Worm (Caenorhabditis elegans) whole organism, L4 larva: ENCODE results near the gene dpy-13.

Experiments used
- D1046.2 ChIP-seq: fragments of 200-800 bp; sonication (Bioruptor generic); IDR thresholded peaks from 2 replicates; pipeline ENCODE4 v1.3.6; 2022; ENCODE audit warnings: missing genetic modification characterization, missing compliant biosample characterization
- F44E2.7 ChIP-seq: fragments of 200-800 bp; sonication (Bioruptor generic); IDR thresholded peaks from 2 replicates; pipeline ENCODE4 v2.1.2; 2022; ENCODE audit warnings: missing genetic modification characterization, missing compliant biosample characterization
- F49E8.2 ChIP-seq: sonication (generic microtip); optimal IDR thresholded peaks from 2 replicates; lab custom pipeline; 2016; ENCODE audit warnings: missing compliant biosample characterization, mild to moderate bottlenecking, missing genetic modification characterization, borderline replicate concordance
- T26A8.4 ChIP-seq: fragments of 200-800 bp; sonication (Bioruptor generic); IDR thresholded peaks from 2 replicates; pipeline ENCODE4 v1.3.6; 2022; ENCODE audit warnings: missing genetic modification characterization, missing compliant biosample characterization
- Y48G9A.11 ChIP-seq: fragments of 200-800 bp; sonication (Bioruptor generic); IDR thresholded peaks from 2 replicates; pipeline ENCODE4 v1.3.6; 2022; ENCODE audit warnings: missing genetic modification reagents, missing genetic modification characterization, missing compliant biosample characterization
- Y5F2A.4 ChIP-seq: fragments of 200-800 bp; sonication (Bioruptor generic); optimal IDR thresholded peaks from 2 replicates; lab custom pipeline; 2018; ENCODE audit warnings: mild to moderate bottlenecking, missing genetic modification characterization, missing compliant biosample characterization
- Y75B8A.6 ChIP-seq: fragments of 200-800 bp; sonication (Bioruptor generic); IDR thresholded peaks from 2 replicates; pipeline ENCODE4 v1.3.6; 2022; ENCODE audit warnings: missing genetic modification reagents, missing genetic modification characterization, missing compliant biosample characterization
- ZK337.2 ChIP-seq: fragments of 200-800 bp; sonication (Bioruptor generic); IDR thresholded peaks from 2 replicates; pipeline ENCODE4 v1.3.6; 2022; ENCODE audit warnings: missing genetic modification reagents, missing genetic modification characterization, missing compliant biosample characterization
- ZK546.5 ChIP-seq, 2 experiments: sonication (generic microtip); optimal IDR thresholded peaks; 2 replicates each; lab custom pipeline; 2017; ENCODE audit warnings: missing biosample characterization in 2 of 2, missing genetic modification characterization in 2 of 2
- ama-1 ChIP-seq: fragments of 150-350 bp; optimal IDR thresholded peaks from 2 replicates; lab custom pipeline; 2014; ENCODE audit warnings: inconsistent platforms, mixed read lengths
- ceh-28 ChIP-seq: fragments of 150-350 bp; optimal IDR thresholded peaks from 2 replicates; lab custom pipeline; 2014; ENCODE audit warnings: missing biosample characterization, missing genetic modification reagents, missing genetic modification characterization
- ceh-62 ChIP-seq: sonication (generic microtip); optimal IDR thresholded peaks from 2 replicates; lab custom pipeline; 2017; ENCODE audit warnings: missing biosample characterization, missing genetic modification characterization
- ceh-82 ChIP-seq: sonication (generic microtip); optimal IDR thresholded peaks from 2 replicates; lab custom pipeline; 2017; ENCODE audit warnings: missing biosample characterization, missing genetic modification characterization
- ces-1 ChIP-seq: fragments of 150-350 bp; sonication (generic microtip); optimal IDR thresholded peaks from 4 replicates; lab custom pipeline; 2014; ENCODE audit warnings: missing biosample characterization, missing genetic modification reagents, missing genetic modification characterization
- ctbp-1 ChIP-seq: fragments of 200-800 bp; sonication (Bioruptor generic); IDR thresholded peaks from 2 replicates; pipeline ENCODE4 v1.3.6; 2022; ENCODE audit warnings: missing genetic modification reagents, missing genetic modification characterization, missing compliant biosample characterization
- daf-16 ChIP-seq, 3 experiments: sonication (generic microtip); optimal IDR thresholded peaks; 2 replicates each; lab custom pipeline; 2016 to 2017; ENCODE audit warnings: missing genetic modification characterization in 3 of 3, missing genetic modification reagents in 3 of 3, mild to moderate bottlenecking in 2 of 3, missing compliant biosample characterization in 2 of 3, missing biosample characterization in 1 of 3, moderate library complexity in 1 of 3
- dmd-6 ChIP-seq: fragments of 200-800 bp; sonication (Bioruptor generic); IDR thresholded peaks from 2 replicates; pipeline ENCODE4 v1.3.6; 2022; ENCODE audit warnings: missing genetic modification reagents, missing genetic modification characterization, missing compliant biosample characterization
- dpl-1 ChIP-seq: fragments of 150-350 bp; optimal IDR thresholded peaks from 2 replicates; lab custom pipeline; 2014; ENCODE audit warnings: missing biosample characterization, missing genetic modification reagents, missing genetic modification characterization
- duxl-1 ChIP-seq: sonication (generic microtip); optimal IDR thresholded peaks from 2 replicates; lab custom pipeline; 2016; ENCODE audit warnings: mild to moderate bottlenecking, missing genetic modification characterization, moderate library complexity, missing compliant biosample characterization; ENCODE audit not compliant: poor library complexity
- dve-1 ChIP-seq: sonication (generic microtip); optimal IDR thresholded peaks from 2 replicates; lab custom pipeline; 2017; ENCODE audit warnings: antibody characterized with exemption, mild to moderate bottlenecking, missing genetic modification characterization, missing compliant biosample characterization; ENCODE audit not compliant: insufficient read depth
- egl-27 ChIP-seq: sonication (generic microtip); optimal IDR thresholded peaks from 3 replicates; lab custom pipeline; 2017; ENCODE audit warnings: missing biosample characterization, missing genetic modification reagents, missing genetic modification characterization
- fkh-10 ChIP-seq: fragments of 150-350 bp; optimal IDR thresholded peaks from 2 replicates; lab custom pipeline; 2014; ENCODE audit warnings: missing biosample characterization, missing genetic modification reagents, missing genetic modification characterization
- hif-1 ChIP-seq, 2 experiments: sonication (generic microtip); optimal IDR thresholded peaks; 2 replicates each; lab custom pipeline; 2016 to 2017; ENCODE audit warnings: missing compliant biosample characterization in 2 of 2, missing genetic modification characterization in 2 of 2, missing genetic modification reagents in 2 of 2, missing genotype in 2 of 2, mild to moderate bottlenecking in 1 of 2
- hlh-30 ChIP-seq: sonication (generic microtip); optimal IDR thresholded peaks from 2 replicates; lab custom pipeline; 2017; ENCODE audit warnings: antibody characterized with exemption, mild to moderate bottlenecking, missing genetic modification characterization, missing compliant biosample characterization; ENCODE audit not compliant: insufficient read depth
- hmg-1.1 ChIP-seq: fragments of 200-800 bp; sonication (Bioruptor generic); IDR thresholded peaks from 2 replicates; pipeline ENCODE4 v1.3.6; 2022; ENCODE audit warnings: missing genetic modification reagents, missing genetic modification characterization, missing compliant biosample characterization
- jun-1 ChIP-seq: fragments of 150-350 bp; optimal IDR thresholded peaks from 2 replicates; lab custom pipeline; 2014; ENCODE audit warnings: missing biosample characterization, missing genetic modification reagents, missing genetic modification characterization
- lim-7 ChIP-seq: fragments of 200-800 bp; sonication (Bioruptor generic); IDR thresholded peaks from 2 replicates; pipeline ENCODE4 v1.3.6; 2022; ENCODE audit warnings: missing genetic modification characterization, missing compliant biosample characterization
- lin-13 ChIP-seq: fragments of 150-350 bp; optimal IDR thresholded peaks from 2 replicates; lab custom pipeline; 2014; ENCODE audit warnings: missing biosample characterization, missing genetic modification reagents, missing genetic modification characterization
- lin-15B ChIP-seq: fragments of 150-350 bp; sonication (generic microtip); optimal IDR thresholded peaks from 3 replicates; lab custom pipeline; 2014; ENCODE audit warnings: missing biosample characterization, missing genetic modification characterization
- lin-29 ChIP-seq: fragments of 200-800 bp; sonication (Bioruptor generic); IDR thresholded peaks from 2 replicates; pipeline ENCODE4 v1.3.6; 2022; ENCODE audit warnings: missing genetic modification reagents, missing genetic modification characterization, missing compliant biosample characterization
- lir-3 ChIP-seq: sonication (generic microtip); optimal IDR thresholded peaks from 2 replicates; lab custom pipeline; 2016; ENCODE audit warnings: mild to moderate bottlenecking, missing genetic modification characterization, missing compliant biosample characterization
- madf-9 ChIP-seq: fragments of 200-800 bp; sonication (Bioruptor generic); conservative IDR thresholded peaks from 2 replicates; pipeline ENCODE4 v1.3.6; 2022; ENCODE audit warnings: missing genetic modification reagents, missing genetic modification characterization, missing compliant biosample characterization
- mdt-29 ChIP-seq: fragments of 200-800 bp; sonication (Bioruptor generic); IDR thresholded peaks from 2 replicates; pipeline ENCODE4 v1.3.6; 2022; ENCODE audit warnings: missing genetic modification reagents, missing genetic modification characterization, missing compliant biosample characterization
- mes-2 ChIP-seq: sonication (generic microtip); optimal IDR thresholded peaks from 2 replicates; lab custom pipeline; 2016; ENCODE audit warnings: missing genotype, mild to moderate bottlenecking, missing genetic modification characterization, missing compliant biosample characterization; ENCODE audit not compliant: poor library complexity, severe bottlenecking
- nhr-11 ChIP-seq: fragments of 150-350 bp; optimal IDR thresholded peaks from 2 replicates; lab custom pipeline; 2014; ENCODE audit warnings: missing biosample characterization, missing genetic modification characterization
- nhr-28 ChIP-seq: fragments of 150-350 bp; optimal IDR thresholded peaks from 2 replicates; lab custom pipeline; 2014; ENCODE audit warnings: missing biosample characterization, missing genetic modification characterization
- nhr-41 ChIP-seq: fragments of 200-800 bp; sonication (Bioruptor generic); IDR thresholded peaks from 2 replicates; pipeline ENCODE4 v1.3.6; 2022; ENCODE audit warnings: missing genetic modification reagents, missing genetic modification characterization, missing compliant biosample characterization
- nhr-6 ChIP-seq: fragments of 150-350 bp; optimal IDR thresholded peaks from 2 replicates; lab custom pipeline; 2014; ENCODE audit warnings: missing biosample characterization, missing genetic modification characterization
- nhr-77 ChIP-seq: fragments of 150-350 bp; optimal IDR thresholded peaks from 2 replicates; lab custom pipeline; 2014; ENCODE audit warnings: missing biosample characterization, missing genetic modification characterization
- php-3 ChIP-seq: fragments of 200-800 bp; sonication (Bioruptor generic); IDR thresholded peaks from 2 replicates; pipeline ENCODE4 v1.3.6; 2022; ENCODE audit warnings: missing genetic modification reagents, missing genetic modification characterization, missing compliant biosample characterization
- saeg-2 ChIP-seq: fragments of 200-800 bp; sonication (Bioruptor generic); IDR thresholded peaks from 2 replicates; pipeline ENCODE4 v1.3.6; 2022; ENCODE audit warnings: missing genetic modification reagents, missing genetic modification characterization, missing compliant biosample characterization
- skn-1 ChIP-seq: fragments of 150-350 bp; optimal IDR thresholded peaks from 2 replicates; lab custom pipeline; 2014; ENCODE audit warnings: missing biosample characterization, missing genetic modification characterization
- snpc-1.2 ChIP-seq: fragments of 200-800 bp; sonication (Bioruptor generic); IDR thresholded peaks from 2 replicates; pipeline ENCODE4 v1.3.6; 2022; ENCODE audit warnings: missing genetic modification reagents, missing genetic modification characterization, missing compliant biosample characterization
- snpc-4 ChIP-seq: fragments of 150-350 bp; optimal IDR thresholded peaks from 2 replicates; lab custom pipeline; 2014; ENCODE audit warnings: missing biosample characterization, missing genetic modification characterization
- spr-3 ChIP-seq: fragments of 200-800 bp; sonication (Bioruptor generic); optimal IDR thresholded peaks from 2 replicates; lab custom pipeline; 2018; ENCODE audit warnings: mild to moderate bottlenecking, missing genetic modification characterization, missing compliant biosample characterization
- tra-1 ChIP-seq: fragments of 200-800 bp; sonication (Bioruptor generic); IDR thresholded peaks from 2 replicates; pipeline ENCODE4 v1.3.6; 2022; ENCODE audit warnings: missing genetic modification reagents, missing genetic modification characterization, missing compliant biosample characterization
- unc-39 ChIP-seq: sonication (generic microtip); optimal IDR thresholded peaks from 2 replicates; lab custom pipeline; 2017; ENCODE audit warnings: missing biosample characterization, missing genetic modification characterization
- vab-7 ChIP-seq: fragments of 200-800 bp; sonication (Bioruptor generic); IDR thresholded peaks from 2 replicates; pipeline ENCODE4 v1.3.6; 2022; ENCODE audit warnings: missing genetic modification reagents, missing genetic modification characterization, missing compliant biosample characterization
- zag-1 ChIP-seq: fragments of 150-350 bp; optimal IDR thresholded peaks from 2 replicates; lab custom pipeline; 2014; ENCODE audit warnings: missing biosample characterization, missing genetic modification characterization
- zip-11 ChIP-seq: fragments of 200-800 bp; sonication (Bioruptor generic); IDR thresholded peaks from 2 replicates; pipeline ENCODE4 v1.3.6; 2022; ENCODE audit warnings: missing genetic modification characterization, missing compliant biosample characterization
- zip-2 ChIP-seq: fragments of 150-350 bp; optimal IDR thresholded peaks from 2 replicates; lab custom pipeline; 2014; ENCODE audit warnings: missing biosample characterization, missing genetic modification characterization
- ztf-11 ChIP-seq: fragments of 150-350 bp; optimal IDR thresholded peaks from 2 replicates; lab custom pipeline; 2014; ENCODE audit warnings: missing biosample characterization, missing genetic modification characterization

dpy-13 gene

DNA sequence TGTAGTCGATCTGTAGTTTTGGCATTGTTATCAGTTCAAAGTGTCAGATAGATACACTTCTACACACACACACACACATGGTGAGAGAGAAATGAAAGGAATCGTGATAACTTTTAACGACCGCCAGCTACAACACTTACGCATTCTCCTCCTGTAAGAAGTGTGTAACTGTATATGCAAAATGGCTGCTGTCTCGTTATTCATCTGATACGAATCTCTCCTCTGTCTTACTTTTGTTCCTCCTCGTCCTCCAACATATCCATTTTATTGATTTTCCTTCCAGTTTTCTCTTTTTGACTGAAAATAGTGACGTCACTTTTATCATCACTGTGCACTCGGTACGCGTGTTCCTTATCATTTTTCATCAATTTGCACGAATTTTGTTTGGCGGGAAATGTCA, 22.7 kb upstream of the dpy-13 start (continued):
- TF ChIP-seq skn-1 (tag; lab: Kevin White, UChicago) (no peak), F49E8.2 (tag; lab: Kevin White, UChicago) (no peak), snpc-4 (tag; lab: Kevin White, UChicago) (no peak), lin-15B (no peak), T26A8.4 (GFP tag; lab: Robert Waterston, UW) (no peak; the same call in 1 of the 2 replicates), lin-29 (no peak), ceh-28 (tag; lab: Kevin White, UChicago) (no peak), lir-3 (tag; lab: Kevin White, UChicago) (no peak), zag-1 (no peak), snpc-1.2 (GFP tag; lab: Robert Waterston, UW) (no peak), lin-13 (GFP tag; lab: Kevin White, UChicago) (peak; percentile 50), hmg-1.1 (GFP tag; lab: Robert Waterston, UW) (no peak), mes-2 (tag; lab: Kevin White, UChicago) (no peak), saeg-2 (GFP tag; lab: Robert Waterston, UW) (no peak), mdt-29 (GFP tag; lab: Robert Waterston, UW) (no peak), zip-11 (no peak), ztf-11 (tag; lab: Kevin White, UChicago) (no peak), madf-9 (GFP tag; lab: Robert Waterston, UW) (no peak), ama-1 (lab: Kevin White, UChicago) (no peak), dpl-1 (no peak), Y75B8A.6 (GFP tag; lab: Robert Waterston, UW) (no peak), unc-39 (tag; lab: Kevin White, UChicago) (no peak), F44E2.7 (GFP tag; lab: Robert Waterston, UW) (no peak), tra-1 (GFP tag; lab: Robert Waterston, UW) (no peak), php-3 (peak; percentile 43; the same call in 1 of the 2 replicates), D1046.2 (GFP tag; lab: Robert Waterston, UW) (no peak), nhr-77 (peak; percentile 40), ZK337.2 (GFP tag; lab: Robert Waterston, UW) (no peak), Y5F2A.4 (no peak), ceh-82 (no peak), vab-7 (GFP tag; lab: Robert Waterston, UW) (no peak), ceh-62 (tag; lab: Kevin White, UChicago) (no peak), nhr-11 (tag; lab: Kevin White, UChicago) (no peak), nhr-28 (tag; lab: Kevin White, UChicago) (peak; percentile 100), Y48G9A.11 (GFP tag; lab: Robert Waterston, UW) (no peak), zip-2 (no peak), ctbp-1 (GFP tag; lab: Robert Waterston, UW) (no peak), jun-1 (tag; lab: Kevin White, UChicago) (no peak), egl-27 (tag; lab: Kevin White, UChicago) (no peak), nhr-6 (tag; lab: Kevin White, UChicago) (no peak), dmd-6 (GFP tag; lab: Robert Waterston, UW) (peak; percentile 70), daf-16 (GFP tag; optimal IDR thresholded peaks at IDR 0.05; lab: Kevin White, UChicago) (no peak), daf-16 (tag; optimal IDR thresholded peaks at IDR 0.05; lab: Kevin White, UChicago) (peak; percentile 48), dve-1 (tag; lab: Kevin White, UChicago) (peak; percentile 46), lim-7 (GFP tag; lab: Robert Waterston, UW) (no peak), ces-1 (GFP tag; lab: Kevin White, UChicago) (no peak), fkh-10 (GFP tag; lab: Kevin White, UChicago) (no peak), ZK546.5 (tag; optimal IDR thresholded peaks at IDR 0.05; lab: Kevin White, UChicago) (no peak), hif-1 (tag; optimal IDR thresholded peaks at IDR 0.05; lab: Kevin White, UChicago) (peak in 1 of 2 experiments; percentile 24), nhr-41 (GFP tag; lab: Robert Waterston, UW) (no peak), hlh-30 (peak; percentile 34), duxl-1 (tag; lab: Kevin White, UChicago) (no peak), spr-3 (no peak)
